Fruit fly (Drosophila melanogaster) whole organism, prepupa: ENCODE results near the gene Ret.
A peak's percentile ranks its signal among the peaks of the same experiment; 100 is the strongest.

Experiments
- Blimp-1 ChIP-seq: fragments of 200-800 bp; sonication (Bioruptor generic); optimal IDR thresholded peaks from 3 replicates; lab custom pipeline; 2017; ENCODE audit warnings: missing biosample characterization, missing genetic modification characterization, mild to moderate bottlenecking, moderate library complexity, missing genetic modification reagents
- CG10631 ChIP-seq: fragments of 200-800 bp; sonication (Bioruptor generic); optimal IDR thresholded peaks from 2 replicates; lab custom pipeline; 2016; ENCODE audit warnings: missing biosample characterization, missing genetic modification characterization
- CG10669 ChIP-seq: fragments of 200-800 bp; sonication (Bioruptor generic); optimal IDR thresholded peaks from 3 replicates; lab custom pipeline; 2018; ENCODE audit warnings: missing biosample characterization, mild to moderate bottlenecking, missing genetic modification characterization, moderate library complexity
- CG11294 ChIP-seq: fragments of 200-800 bp; sonication (Bioruptor generic); IDR thresholded peaks from 2 replicates; pipeline ENCODE4 v1.3.6; 2022; ENCODE audit warnings: missing biosample characterization, missing genetic modification characterization
- CG11762 ChIP-seq: fragments of 200-800 bp; sonication (Bioruptor generic); optimal IDR thresholded peaks from 3 replicates; lab custom pipeline; 2016; ENCODE audit warnings: missing biosample characterization, missing genetic modification characterization; ENCODE audit not compliant: insufficient read depth
- CG11902 ChIP-seq: fragments of 200-800 bp; sonication (Bioruptor generic); optimal IDR thresholded peaks from 3 replicates; lab custom pipeline; 2016; ENCODE audit warnings: missing biosample characterization, missing genetic modification characterization
- CG16779 ChIP-seq: fragments of 200-800 bp; sonication (Bioruptor generic); optimal IDR thresholded peaks from 3 replicates; lab custom pipeline; 2017; ENCODE audit warnings: missing biosample characterization, mild to moderate bottlenecking, missing genetic modification characterization
- CG31627 ChIP-seq: fragments of 200-800 bp; sonication (Bioruptor generic); optimal IDR thresholded peaks from 3 replicates; lab custom pipeline; 2016; ENCODE audit warnings: missing biosample characterization, missing genetic modification characterization
- CG34406 ChIP-seq: fragments of 200-800 bp; sonication (Bioruptor generic); optimal IDR thresholded peaks from 3 replicates; lab custom pipeline; 2016; ENCODE audit warnings: missing biosample characterization, missing genetic modification characterization
- CG3919 ChIP-seq: fragments of 200-800 bp; sonication (Bioruptor generic); optimal IDR thresholded peaks from 3 replicates; lab custom pipeline; 2016; ENCODE audit warnings: missing biosample characterization, missing genetic modification characterization
- CG6163 ChIP-seq: fragments of 200-800 bp; sonication (Bioruptor generic); IDR thresholded peaks from 3 replicates; pipeline ENCODE4 v1.3.6; 2022; ENCODE audit warnings: missing biosample characterization, missing genetic modification characterization
- CG6276 ChIP-seq: fragments of 200-800 bp; sonication (Bioruptor generic); optimal IDR thresholded peaks from 2 replicates; lab custom pipeline; 2017; ENCODE audit warnings: missing biosample characterization, mild to moderate bottlenecking, missing genetic modification characterization
- CG6792 ChIP-seq: fragments of 200-800 bp; sonication (Bioruptor generic); optimal IDR thresholded peaks from 3 replicates; lab custom pipeline; 2016; ENCODE audit warnings: missing biosample characterization, missing genetic modification characterization
- CG6808 ChIP-seq: fragments of 200-800 bp; sonication (Bioruptor generic); optimal IDR thresholded peaks from 3 replicates; lab custom pipeline; 2017; ENCODE audit warnings: missing biosample characterization, missing genetic modification characterization, mild to moderate bottlenecking, moderate library complexity, missing genetic modification reagents
- CG6854 ChIP-seq: fragments of 200-800 bp; sonication (Bioruptor generic); optimal IDR thresholded peaks from 2 replicates; lab custom pipeline; 2017; ENCODE audit warnings: missing biosample characterization, mild to moderate bottlenecking, missing genetic modification characterization
- CG7368 ChIP-seq: fragments of 200-800 bp; sonication (Bioruptor generic); optimal IDR thresholded peaks from 3 replicates; lab custom pipeline; 2016; ENCODE audit warnings: missing biosample characterization, missing genetic modification characterization
- CG8119 ChIP-seq: fragments of 200-800 bp; sonication (Bioruptor generic); IDR thresholded peaks from 3 replicates; pipeline ENCODE4 v1.3.6; 2022; ENCODE audit warnings: missing biosample characterization, missing genetic modification characterization
- CG8632 ChIP-seq: fragments of 200-800 bp; sonication (Bioruptor generic); optimal IDR thresholded peaks from 3 replicates; lab custom pipeline; 2016; ENCODE audit warnings: missing biosample characterization, missing genetic modification characterization
- CG9139 ChIP-seq: fragments of 200-800 bp; sonication (Bioruptor generic); optimal IDR thresholded peaks from 3 replicates; lab custom pipeline; 2017; ENCODE audit warnings: missing biosample characterization, mild to moderate bottlenecking, missing genetic modification characterization
- Eip75B ChIP-seq: fragments of 200-800 bp; sonication (Bioruptor generic); optimal IDR thresholded peaks from 3 replicates; lab custom pipeline; 2016; ENCODE audit warnings: missing biosample characterization, missing genetic modification characterization
- Eip78C ChIP-seq: fragments of 200-800 bp; sonication (Bioruptor generic); peaks from one replicate; lab custom pipeline; 2016; ENCODE audit warnings: missing biosample characterization, missing genetic modification characterization
- Ets96B ChIP-seq: fragments of 200-800 bp; optimal IDR thresholded peaks from 2 replicates; lab custom pipeline; 2019; ENCODE audit warnings: missing biosample characterization, mild to moderate bottlenecking, missing genetic modification characterization, moderate library complexity
- Hr39 ChIP-seq: fragments of 200-800 bp; sonication (Bioruptor generic); optimal IDR thresholded peaks from 2 replicates; lab custom pipeline; 2016; ENCODE audit warnings: missing biosample characterization, missing genetic modification characterization
- Lpt ChIP-seq: fragments of 200-800 bp; sonication (Bioruptor generic); optimal IDR thresholded peaks from 3 replicates; lab custom pipeline; 2016; ENCODE audit warnings: missing biosample characterization, missing genetic modification characterization
- Met ChIP-seq: fragments of 200-800 bp; sonication (Bioruptor generic); optimal IDR thresholded peaks from 3 replicates; lab custom pipeline; 2016; ENCODE audit warnings: missing biosample characterization, missing genetic modification characterization
- OdsH ChIP-seq: fragments of 200-800 bp; sonication (Bioruptor generic); optimal IDR thresholded peaks from 3 replicates; lab custom pipeline; 2016; ENCODE audit warnings: missing biosample characterization, missing genetic modification characterization
- Smox ChIP-seq: fragments of 200-800 bp; sonication (Bioruptor generic); optimal IDR thresholded peaks from 3 replicates; lab custom pipeline; 2016; ENCODE audit warnings: missing biosample characterization, missing genetic modification characterization
- Sox102F ChIP-seq: fragments of 200-800 bp; sonication (Bioruptor generic); optimal IDR thresholded peaks from 2 replicates; lab custom pipeline; 2016; ENCODE audit warnings: missing biosample characterization, mild to moderate bottlenecking, missing genetic modification characterization
- Sox14 ChIP-seq: fragments of 200-800 bp; sonication (Bioruptor generic); optimal IDR thresholded peaks from 3 replicates; lab custom pipeline; 2016; ENCODE audit warnings: missing biosample characterization, missing genetic modification characterization
- Sox15 ChIP-seq: fragments of 200-800 bp; sonication (Bioruptor generic); optimal IDR thresholded peaks from 3 replicates; lab custom pipeline; 2016; ENCODE audit warnings: missing biosample characterization, missing genetic modification characterization
- achi ChIP-seq: fragments of 200-800 bp; sonication (Bioruptor generic); optimal IDR thresholded peaks from 3 replicates; lab custom pipeline; 2016; ENCODE audit warnings: missing biosample characterization, missing genetic modification characterization
- dac ChIP-seq: fragments of 200-800 bp; sonication (Bioruptor generic); optimal IDR thresholded peaks from 2 replicates; lab custom pipeline; 2017; ENCODE audit warnings: missing biosample characterization, mild to moderate bottlenecking, missing genetic modification characterization
- dsx ChIP-seq: fragments of 200-800 bp; optimal IDR thresholded peaks from 3 replicates; lab custom pipeline; 2019; ENCODE audit warnings: missing biosample characterization, mild to moderate bottlenecking, missing genetic modification characterization, moderate library complexity; ENCODE audit not compliant: poor library complexity, severe bottlenecking
- eg ChIP-seq: fragments of 200-800 bp; sonication (Bioruptor generic); IDR thresholded peaks from 3 replicates; pipeline ENCODE4 v1.3.6; 2022; ENCODE audit warnings: missing biosample characterization, missing genetic modification characterization
- fd85E ChIP-seq: fragments of 200-800 bp; sonication (Bioruptor generic); optimal IDR thresholded peaks from 3 replicates; lab custom pipeline; 2016; ENCODE audit warnings: missing biosample characterization, missing genetic modification characterization
- fkh ChIP-seq: fragments of 200-800 bp; sonication (Bioruptor generic); optimal IDR thresholded peaks from 3 replicates; lab custom pipeline; 2017; ENCODE audit warnings: missing biosample characterization, mild to moderate bottlenecking, missing genetic modification characterization, moderate library complexity
- lz ChIP-seq: fragments of 200-800 bp; sonication (Bioruptor generic); optimal IDR thresholded peaks from 3 replicates; lab custom pipeline; 2016; ENCODE audit warnings: missing biosample characterization, missing genetic modification characterization
- net ChIP-seq: fragments of 200-800 bp; sonication (Bioruptor generic); optimal IDR thresholded peaks from 3 replicates; lab custom pipeline; 2016; ENCODE audit warnings: missing biosample characterization, missing genetic modification characterization
- pdm3 ChIP-seq: fragments of 200-800 bp; sonication (Bioruptor generic); optimal IDR thresholded peaks from 3 replicates; lab custom pipeline; 2016; ENCODE audit warnings: missing biosample characterization, missing genetic modification characterization
- salr ChIP-seq, 2 experiments: fragments of 200-800 bp; sonication (Bioruptor generic); optimal IDR thresholded peaks; 3 replicates each; lab custom pipeline; 2016 to 2018; ENCODE audit warnings: missing biosample characterization in 2 of 2, missing genetic modification characterization in 2 of 2, mild to moderate bottlenecking in 1 of 2
- spab ChIP-seq: fragments of 200-800 bp; sonication (Bioruptor generic); optimal IDR thresholded peaks from 2 replicates; lab custom pipeline; 2017; ENCODE audit warnings: missing biosample characterization, mild to moderate bottlenecking, missing genetic modification characterization, missing genetic modification reagents
- ss ChIP-seq, 2 experiments: fragments of 200-800 bp; sonication (Bioruptor generic); optimal IDR thresholded peaks; 2 replicates in 1 of 2; 3 replicates in 1 of 2; lab custom pipeline; 2017 to 2018; ENCODE audit warnings: mild to moderate bottlenecking in 2 of 2, missing biosample characterization in 2 of 2, missing genetic modification characterization in 2 of 2, moderate library complexity in 1 of 2
- svp ChIP-seq: fragments of 200-800 bp; sonication (Bioruptor generic); peaks from one replicate; lab custom pipeline; 2016; ENCODE audit warnings: missing biosample characterization, missing genetic modification characterization
- vri ChIP-seq: fragments of 200-800 bp; sonication (Bioruptor generic); optimal IDR thresholded peaks from 3 replicates; lab custom pipeline; 2016; ENCODE audit warnings: missing biosample characterization, mild to moderate bottlenecking, missing genetic modification characterization

The Ret gene

dm6 chr2L:21243964-21244466 lies 45.5 kb upstream of the Ret start (continued):
- no peak for TF ChIP-seq eg (GFP tag; lab: Robert Waterston, UW)
- TF ChIP-seq Sox102F (GFP tag; lab: Kevin White, UChicago), result no peak
- TF ChIP-seq Met (GFP tag; lab: Kevin White, UChicago), result no peak
- TF ChIP-seq net (GFP tag; lab: Kevin White, UChicago), result no peak
- no peak for TF ChIP-seq CG34406 (GFP tag; lab: Kevin White, UChicago)
- TF ChIP-seq CG11762 (GFP tag; lab: Kevin White, UChicago), result no peak
- TF ChIP-seq OdsH (GFP tag; lab: Kevin White, UChicago), result no peak

- TF ChIP-seq Eip78C (GFP tag; lab: Kevin White, UChicago) (peak; percentile 12), CG7368 (GFP tag; lab: Kevin White, UChicago) (no peak), Sox15 (GFP tag; lab: Kevin White, UChicago) (no peak)
These were observed 43.8 kb upstream of the Ret start for dm6 chr2L:21242369-21242768.

dm6 chr2L:21237748-21238459 lies 39.3 kb upstream of the Ret start:
- TF ChIP-seq spab (GFP tag; lab: Kevin White, UChicago) (no peak), Blimp-1 (GFP tag; lab: Kevin White, UChicago) (no peak), CG10631 (no peak), CG6808 (GFP tag; lab: Kevin White, UChicago) (no peak), CG31627 (GFP tag; lab: Kevin White, UChicago) (no peak), CG6163 (GFP tag; lab: Robert Waterston, UW) (no peak), salr (GFP tag; optimal IDR thresholded peaks at IDR 0.05; lab: Kevin White, UChicago) (no peak), fkh (GFP tag; lab: Kevin White, UChicago) (peak; percentile 68), eg (GFP tag; lab: Robert Waterston, UW) (no peak), CG10669 (no peak), Smox (GFP tag; lab: Kevin White, UChicago) (no peak), dac (GFP tag; lab: Kevin White, UChicago) (no peak), ss (GFP tag; optimal IDR thresholded peaks at IDR 0.05; lab: Kevin White, UChicago) (peak; percentile 12 to 65), CG8632 (GFP tag; lab: Kevin White, UChicago) (no peak), Met (GFP tag; lab: Kevin White, UChicago) (peak; percentile 10), CG11902 (GFP tag; lab: Kevin White, UChicago) (no peak), CG11294 (GFP tag; lab: Robert Waterston, UW) (no peak), lz (no peak), svp (no peak), dsx (GFP tag; lab: Kevin White, UChicago) (peak; percentile 24), OdsH (GFP tag; lab: Kevin White, UChicago) (no peak), Eip78C (GFP tag; lab: Kevin White, UChicago) (peak; percentile 84), Lpt (GFP tag; lab: Kevin White, UChicago) (peak; percentile 75), Eip75B (GFP tag; lab: Kevin White, UChicago) (peak; percentile 37), CG7368 (GFP tag; lab: Kevin White, UChicago) (no peak), achi (no peak), CG6276 (GFP tag; lab: Kevin White, UChicago) (peak; percentile 38), fd85E (GFP tag; lab: Kevin White, UChicago) (peak; percentile 14), CG16779 (tag; lab: Kevin White, UChicago) (peak; percentile 15), Sox15 (GFP tag; lab: Kevin White, UChicago) (no peak), CG6792 (no peak), Hr39 (GFP tag; lab: Kevin White, UChicago) (no peak), net (GFP tag; lab: Kevin White, UChicago) (peak; percentile 13), Sox102F (GFP tag; lab: Kevin White, UChicago) (peak; percentile 33), CG9139 (GFP tag; lab: Kevin White, UChicago) (peak; percentile 18), CG8119 (no peak), CG6854 (GFP tag; lab: Kevin White, UChicago) (peak; percentile 59), CG3919 (GFP tag; lab: Kevin White, UChicago) (peak; percentile 35), pdm3 (GFP tag; lab: Kevin White, UChicago) (no peak), vri (GFP tag; lab: Kevin White, UChicago) (no peak), Sox14 (peak; percentile 46), CG34406 (GFP tag; lab: Kevin White, UChicago) (no peak), Ets96B (tag; lab: Kevin White, UChicago) (no peak)
